Worm (Caenorhabditis elegans): ENCODE measurements around the gene F13A7.11.

- TF ChIP-seq elt-3 (tag; optimal IDR thresholded peaks at IDR 0.05) (no peak), snpc-4 (tag; optimal IDR thresholded peaks at IDR 0.05) (no peak), jun-1 (tag; optimal IDR thresholded peaks at IDR 0.05) (no peak), lin-15B (tag; optimal IDR thresholded peaks at IDR 0.05) (no peak), ama-1 (optimal IDR thresholded peaks at IDR 0.05) (no peak), efl-1 (optimal IDR thresholded peaks at IDR 0.05) (no peak), efl-1 (GFP tag; optimal IDR thresholded peaks at IDR 0.05 in 1 of 2) (no peak), nhr-11 (tag; optimal IDR thresholded peaks at IDR 0.05) (no peak), nhr-84 (tag; optimal IDR thresholded peaks at IDR 0.05) (no peak), zag-1 (tag; optimal IDR thresholded peaks at IDR 0.05) (no peak), mdl-1 (tag; optimal IDR thresholded peaks at IDR 0.05) (no peak), skn-1 (tag; optimal IDR thresholded peaks at IDR 0.05) (no peak)
Measured at ce11 chrV:16388268-16388667, 6.8 kb downstream of the F13A7.11 start, which contains the start of gene sri-65.

All from whole organism, L1 larva.